Fruit fly (Drosophila melanogaster) whole organism, embryonic: ENCODE measurements around the gene Prx3.
A peak's percentile ranks its signal among the peaks of the same experiment; 100 is the strongest.

Source experiments
- Bgb ChIP-seq: fragments of 200-800 bp; sonication (Bioruptor generic); IDR thresholded peaks from 2 replicates; pipeline ENCODE4 v1.3.6; 2022; ENCODE audit warnings: missing biosample characterization, missing genetic modification characterization; ENCODE audit not compliant: partially characterized antibody
- Blimp-1 ChIP-seq: fragments of 200-800 bp; sonication (Bioruptor generic); optimal IDR thresholded peaks from 3 replicates; lab custom pipeline; 2018; ENCODE audit warnings: missing biosample characterization, missing genetic modification characterization, mild to moderate bottlenecking, moderate library complexity, missing genetic modification reagents
- CG10267 ChIP-seq: fragments of 200-800 bp; sonication (Bioruptor generic); optimal IDR thresholded peaks from 2 replicates; lab custom pipeline; 2018; ENCODE audit warnings: missing biosample characterization, mild to moderate bottlenecking, missing genetic modification characterization, moderate library complexity
- CG10462 ChIP-seq: fragments of 200-800 bp; sonication (Bioruptor generic); optimal IDR thresholded peaks from 2 replicates; lab custom pipeline; 2016; ENCODE audit warnings: missing biosample characterization, missing genetic modification characterization
- CG13287 ChIP-seq: fragments of 200-800 bp; sonication (Bioruptor generic); IDR thresholded peaks from 2 replicates; pipeline ENCODE4 v1.3.6; 2022; ENCODE audit warnings: missing biosample characterization, missing genetic modification characterization; ENCODE audit not compliant: partially characterized antibody
- CG14710 ChIP-seq: fragments of 200-800 bp; sonication (Bioruptor generic); optimal IDR thresholded peaks from 3 replicates; lab custom pipeline; 2019; ENCODE audit warnings: missing biosample characterization, mild to moderate bottlenecking, missing genetic modification characterization, moderate library complexity
- CG14965 ChIP-seq: fragments of 200-800 bp; sonication (Bioruptor generic); optimal IDR thresholded peaks from 2 replicates; lab custom pipeline; 2016; ENCODE audit warnings: missing biosample characterization, missing genetic modification characterization, borderline replicate concordance
- CG15514 ChIP-seq: fragments of 200-800 bp; sonication (Bioruptor generic); optimal IDR thresholded peaks from 3 replicates; lab custom pipeline; 2017; ENCODE audit warnings: missing biosample characterization, missing genetic modification characterization, mild to moderate bottlenecking, moderate library complexity, missing genetic modification reagents
- CG16815 ChIP-seq: fragments of 200-800 bp; sonication (Bioruptor generic); optimal IDR thresholded peaks from 3 replicates; lab custom pipeline; 2017; ENCODE audit warnings: missing biosample characterization, mild to moderate bottlenecking, missing genetic modification characterization
- CG34224 ChIP-seq: fragments of 200-800 bp; sonication (Bioruptor generic); IDR thresholded peaks from 3 replicates; pipeline ENCODE4 v1.3.6; 2022; ENCODE audit warnings: missing biosample characterization, missing genetic modification characterization; ENCODE audit not compliant: partially characterized antibody
- CG34422 ChIP-seq: fragments of 200-800 bp; sonication (Bioruptor generic); IDR thresholded peaks from 3 replicates; pipeline ENCODE4 v1.3.6; 2022; ENCODE audit warnings: missing biosample characterization, missing genetic modification characterization
- CG4617 ChIP-seq: fragments of 200-800 bp; sonication (Bioruptor generic); optimal IDR thresholded peaks from 3 replicates; lab custom pipeline; 2016; ENCODE audit warnings: missing biosample characterization, missing genetic modification characterization, borderline replicate concordance
- CG5180 ChIP-seq: fragments of 200-800 bp; sonication (Bioruptor generic); optimal IDR thresholded peaks from 3 replicates; lab custom pipeline; 2017; ENCODE audit warnings: missing biosample characterization, missing genetic modification characterization, mild to moderate bottlenecking, moderate library complexity, missing genetic modification reagents
- CG6765 ChIP-seq: fragments of 200-800 bp; sonication (Bioruptor generic); optimal IDR thresholded peaks from 3 replicates; lab custom pipeline; 2017; ENCODE audit warnings: missing biosample characterization, mild to moderate bottlenecking, missing genetic modification characterization
- CG6791 ChIP-seq: fragments of 200-800 bp; sonication (Bioruptor generic); IDR thresholded peaks from 3 replicates; pipeline ENCODE4 v1.3.6; 2022; ENCODE audit warnings: missing biosample characterization, missing genetic modification characterization; ENCODE audit not compliant: partially characterized antibody
- CG9437 ChIP-seq: fragments of 200-800 bp; sonication (Bioruptor generic); optimal IDR thresholded peaks from 2 replicates; lab custom pipeline; 2018; ENCODE audit warnings: missing biosample characterization, mild to moderate bottlenecking, missing genetic modification characterization
- D19B ChIP-seq: fragments of 200-800 bp; sonication (Bioruptor generic); optimal IDR thresholded peaks from 2 replicates; lab custom pipeline; 2017; ENCODE audit warnings: missing biosample characterization, mild to moderate bottlenecking, missing genetic modification characterization
- Doc3 ChIP-seq: fragments of 200-800 bp; sonication (Bioruptor generic); IDR thresholded peaks from 3 replicates; pipeline ENCODE4 v1.3.6; 2022; ENCODE audit warnings: missing biosample characterization, missing genetic modification characterization; ENCODE audit not compliant: partially characterized antibody
- Dp ChIP-seq: fragments of 200-800 bp; sonication (Bioruptor generic); optimal IDR thresholded peaks from 2 replicates; lab custom pipeline; 2018; ENCODE audit warnings: missing biosample characterization, mild to moderate bottlenecking, missing genetic modification characterization, moderate library complexity
- Dref ChIP-seq: fragments of 200-800 bp; sonication (Bioruptor generic); IDR thresholded peaks from 2 replicates; pipeline ENCODE4 v1.3.6; 2022; ENCODE audit warnings: missing biosample characterization, missing genetic modification characterization
- Drgx ChIP-seq: fragments of 200-800 bp; sonication (Bioruptor generic); IDR thresholded peaks from 2 replicates; pipeline ENCODE4 v1.3.6; 2022; ENCODE audit warnings: missing biosample characterization, missing genetic modification characterization
- E2f2 ChIP-seq: fragments of 200-800 bp; sonication (Bioruptor generic); IDR thresholded peaks from 2 replicates; pipeline ENCODE4 v1.3.6; 2022; ENCODE audit warnings: missing biosample characterization, missing genetic modification characterization
- Ets97D ChIP-seq: fragments of 200-800 bp; sonication (Bioruptor generic); optimal IDR thresholded peaks from 3 replicates; lab custom pipeline; 2016; ENCODE audit warnings: missing biosample characterization, missing genetic modification characterization
- HHEX ChIP-seq: fragments of 200-800 bp; sonication (Bioruptor generic); optimal IDR thresholded peaks from 3 replicates; lab custom pipeline; 2017; ENCODE audit warnings: missing biosample characterization, mild to moderate bottlenecking, missing genetic modification characterization, missing genetic modification reagents
- HmgZ ChIP-seq: fragments of 200-800 bp; sonication (Bioruptor generic); optimal IDR thresholded peaks from 2 replicates; lab custom pipeline; 2018; ENCODE audit warnings: missing biosample characterization, mild to moderate bottlenecking, missing genetic modification characterization
- MBD-R2 ChIP-seq: fragments of 200-800 bp; sonication (Bioruptor generic); IDR thresholded peaks from 2 replicates; pipeline ENCODE4 v1.3.6; 2022; ENCODE audit warnings: missing biosample characterization, missing genetic modification characterization
- Med ChIP-seq: fragments of 200-800 bp; sonication (Bioruptor generic); peaks from one replicate; lab custom pipeline; 2016; ENCODE audit warnings: missing biosample characterization, missing genetic modification characterization, mild to moderate bottlenecking, inconsistent platforms, moderate library complexity
- Mrtf ChIP-seq: fragments of 200-800 bp; sonication (Bioruptor generic); IDR thresholded peaks from 3 replicates; pipeline ENCODE4 v1.3.6; 2022; ENCODE audit warnings: missing biosample characterization, missing genetic modification characterization
- Oli ChIP-seq: fragments of 200-800 bp; sonication (Bioruptor generic); optimal IDR thresholded peaks from 2 replicates; lab custom pipeline; 2018; ENCODE audit warnings: missing biosample characterization, mild to moderate bottlenecking, missing genetic modification characterization, moderate library complexity
- Pdp1 ChIP-seq, 2 experiments: fragments of 200-800 bp; sonication (Bioruptor generic); optimal IDR thresholded peaks; 3 replicates each; lab custom pipeline; 2016; ENCODE audit warnings: missing biosample characterization in 2 of 2, missing genetic modification characterization in 2 of 2, mild to moderate bottlenecking in 1 of 2, moderate library complexity in 1 of 2
- Rx ChIP-seq: fragments of 200-800 bp; sonication (Bioruptor generic); IDR thresholded peaks from 2 replicates; pipeline ENCODE4 v1.3.6; 2022; ENCODE audit warnings: missing biosample characterization, missing genetic modification characterization
- Scr ChIP-seq: fragments of 200-800 bp; sonication (Bioruptor generic); IDR thresholded peaks from 2 replicates; pipeline ENCODE4 v1.3.6; 2022; ENCODE audit warnings: missing biosample characterization, missing genetic modification characterization; ENCODE audit not compliant: partially characterized antibody
- YL-1 ChIP-seq: fragments of 200-800 bp; sonication (Bioruptor generic); optimal IDR thresholded peaks from 3 replicates; lab custom pipeline; 2017; ENCODE audit warnings: missing biosample characterization, mild to moderate bottlenecking, missing genetic modification characterization
- al ChIP-seq: fragments of 200-800 bp; sonication (Bioruptor generic); IDR thresholded peaks from 2 replicates; pipeline ENCODE4 v1.3.6; 2022; ENCODE audit warnings: missing biosample characterization, missing genetic modification characterization
- ara ChIP-seq: fragments of 200-800 bp; sonication (Bioruptor generic); IDR thresholded peaks from 2 replicates; pipeline ENCODE4 v1.3.6; 2022; ENCODE audit warnings: missing biosample characterization, missing genetic modification characterization
- bcd ChIP-seq: fragments of 200-800 bp; sonication (Bioruptor generic); optimal IDR thresholded peaks from 2 replicates; lab custom pipeline; 2017; ENCODE audit warnings: missing biosample characterization, mild to moderate bottlenecking, missing genetic modification characterization
- dmrt11E ChIP-seq: fragments of 200-800 bp; sonication (Bioruptor generic); optimal IDR thresholded peaks from 3 replicates; lab custom pipeline; 2018; ENCODE audit warnings: missing biosample characterization, mild to moderate bottlenecking, missing genetic modification characterization, moderate library complexity
- fd64A ChIP-seq: fragments of 200-800 bp; sonication (Bioruptor generic); optimal IDR thresholded peaks from 3 replicates; lab custom pipeline; 2018; ENCODE audit warnings: missing biosample characterization, mild to moderate bottlenecking, missing genetic modification characterization
- hkb ChIP-seq, 2 experiments: fragments of 200-800 bp in 1 of 2; fragments of >200 bp in 1 of 2; sonication (Bioruptor generic) in 1 of 2; IDR thresholded peaks in 1 of 2; optimal IDR thresholded peaks in 1 of 2; 2 replicates each; pipeline versions ENCODE4 v1.3.6 to Lab custom; 2017 to 2022; ENCODE audit warnings: missing biosample characterization in 1 of 2, missing genetic modification characterization in 1 of 2
- insv ChIP-seq, 2 experiments: fragments of 200-800 bp; sonication (Bioruptor generic); optimal IDR thresholded peaks; 3 replicates each; lab custom pipeline; 2016 to 2018; ENCODE audit warnings: missing biosample characterization in 2 of 2, missing genetic modification characterization in 2 of 2
- klu ChIP-seq: fragments of 200-800 bp; sonication (Bioruptor generic); IDR thresholded peaks from 2 replicates; pipeline ENCODE4 v1.3.6; 2022; ENCODE audit warnings: missing biosample characterization, missing genetic modification characterization
- prd ChIP-seq, 3 experiments: fragments of >200 bp in 2 of 3; fragments of 200-800 bp in 1 of 3; sonication (Bioruptor generic) in 1 of 3; optimal IDR thresholded peaks in 2 of 3; IDR thresholded peaks in 1 of 3; 2 replicates in 2 of 3; 3 replicates in 1 of 3; pipeline versions ENCODE4 v1.3.6 to Lab custom; 2017 to 2022; ENCODE audit warnings: missing biosample characterization in 1 of 3, missing genetic modification characterization in 1 of 3
- pzg ChIP-seq: fragments of 200-800 bp; sonication (Bioruptor generic); optimal IDR thresholded peaks from 3 replicates; lab custom pipeline; 2018; ENCODE audit warnings: missing biosample characterization, mild to moderate bottlenecking, missing genetic modification characterization, moderate library complexity
- sens ChIP-seq: fragments of 200-800 bp; sonication (Bioruptor generic); peaks from one replicate; lab custom pipeline; 2016; ENCODE audit warnings: missing biosample characterization, missing genetic modification characterization
- trem ChIP-seq: fragments of 200-800 bp; optimal IDR thresholded peaks from 3 replicates; lab custom pipeline; 2019; ENCODE audit warnings: missing biosample characterization, mild to moderate bottlenecking, missing genetic modification characterization, moderate library complexity
- unc-4 ChIP-seq: fragments of 200-800 bp; sonication (Bioruptor generic); IDR thresholded peaks from 2 replicates; pipeline ENCODE4 v1.3.6; 2022; ENCODE audit warnings: missing biosample characterization, missing genetic modification characterization; ENCODE audit not compliant: partially characterized antibody
- zfh1 ChIP-seq: fragments of 200-800 bp; sonication (Bioruptor generic); IDR thresholded peaks from 3 replicates; pipeline ENCODE4 v1.3.6; 2022; ENCODE audit warnings: missing biosample characterization, missing genetic modification characterization

Prx3 gene

DNA sequence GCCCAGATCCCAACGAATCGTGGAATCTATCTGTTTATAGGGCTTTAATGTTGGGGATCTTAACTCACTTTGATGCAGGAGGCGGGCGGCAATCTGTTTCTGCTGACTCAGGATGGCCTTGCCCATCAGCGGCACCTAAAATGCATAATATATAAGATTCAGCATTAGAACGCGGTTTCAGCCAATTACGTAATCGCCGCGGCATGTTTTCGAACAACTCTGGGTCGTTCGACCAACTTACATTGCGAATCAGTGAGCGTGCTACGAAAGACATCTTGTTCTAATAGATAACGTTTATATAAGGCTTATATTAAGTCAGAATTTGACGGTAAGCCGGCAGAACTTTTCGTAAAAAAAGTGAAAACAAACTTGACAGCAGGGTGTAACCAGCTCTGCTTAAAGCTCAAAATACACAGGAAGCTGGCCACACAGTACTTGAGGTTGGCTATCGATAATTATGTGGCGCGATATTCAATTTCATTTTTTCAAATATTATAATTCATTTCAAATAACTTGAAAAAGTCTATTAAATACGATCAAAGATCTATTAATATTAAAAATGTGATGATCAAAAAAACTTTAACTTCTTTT lies at the start of gene Prx3:
Gene Prx3 (minus strand): TSS at position 417 of the 591 bp plus-strand sequence.
- TF ChIP-seq hkb (optimal IDR thresholded peaks at IDR 0.05; lab: Kevin White, UChicago) (no peak), hkb (GFP tag; IDR thresholded peaks at IDR 0.05; lab: Robert Waterston, UW) (no peak), CG13287 (GFP tag; lab: Robert Waterston, UW) (peak; percentile 64), Drgx (GFP tag; lab: Robert Waterston, UW) (no peak), HmgZ (peak; percentile 5), Oli (tag; lab: Kevin White, UChicago) (no peak), Blimp-1 (GFP tag; lab: Kevin White, UChicago) (peak; percentile 96), CG6765 (no peak), Mrtf (no peak), klu (GFP tag; lab: Robert Waterston, UW) (no peak), E2f2 (peak; percentile 96), bcd (GFP tag; lab: Kevin White, UChicago) (no peak), Bgb (GFP tag; lab: Robert Waterston, UW) (peak; percentile 50), unc-4 (GFP tag; lab: Robert Waterston, UW) (0 out of 2 replicates have a peak, but pooled peaks have one; percentile 37), YL-1 (GFP tag; lab: Kevin White, UChicago) (peak; percentile 69), CG10462 (GFP tag; lab: Kevin White, UChicago) (no peak), Scr (GFP tag; lab: Robert Waterston, UW) (peak; percentile 44), CG14710 (tag; lab: Kevin White, UChicago) (peak; percentile 3), al (GFP tag; lab: Robert Waterston, UW) (no peak), Pdp1 (GFP tag; optimal IDR thresholded peaks at IDR 0.05; lab: Kevin White, UChicago) (peak in 1 of 2 experiments; percentile 99), CG5180 (GFP tag; lab: Kevin White, UChicago) (no peak), CG9437 (GFP tag; lab: Kevin White, UChicago) (peak; percentile 23), Med (peak; percentile 5), Doc3 (0 out of 3 replicates have a peak, but pooled peaks have one; percentile 34), ara (GFP tag; lab: Robert Waterston, UW) (no peak), Ets97D (GFP tag; lab: Kevin White, UChicago) (peak; percentile 22), fd64A (GFP tag; lab: Kevin White, UChicago) (no peak), sens (GFP tag; lab: Kevin White, UChicago) (peak; percentile 27), CG16815 (GFP tag; lab: Kevin White, UChicago) (no peak), Dp (GFP tag; lab: Kevin White, UChicago) (peak; percentile 92), dmrt11E (no peak), CG6791 (GFP tag; lab: Robert Waterston, UW) (peak; percentile 38; the same call in 1 of the 3 replicates), pzg (GFP tag; lab: Kevin White, UChicago) (peak; percentile 69), D19B (no peak), Rx (no peak), CG4617 (GFP tag; lab: Kevin White, UChicago) (peak; percentile 11), CG34224 (GFP tag; lab: Robert Waterston, UW) (peak; percentile 32; the same call in 2 of the 3 replicates), zfh1 (GFP tag; lab: Robert Waterston, UW) (no peak), prd (optimal IDR thresholded peaks at IDR 0.05; lab: Kevin White, UChicago) (no peak), prd (GFP tag; IDR thresholded peaks at IDR 0.05; lab: Robert Waterston, UW) (no peak), insv (GFP tag; optimal IDR thresholded peaks at IDR 0.05; lab: Kevin White, UChicago) (no peak), CG34422 (peak; percentile 32; the same call in 1 of the 3 replicates), Dref (GFP tag; lab: Robert Waterston, UW) (peak; percentile 76), CG14965 (GFP tag; lab: Kevin White, UChicago) (no peak), CG10267 (tag; lab: Kevin White, UChicago) (peak; percentile 1), CG15514 (peak; percentile 12), MBD-R2 (GFP tag; lab: Robert Waterston, UW) (peak; percentile 63), trem (peak; percentile 13), HHEX (GFP tag; lab: Kevin White, UChicago) (no peak)
